Worm (Caenorhabditis elegans) whole organism, midembryonic: Measurements from ENCODE around the gene dnj-19.

Experiments used
- T22C8.4 ChIP-seq: fragments of 200-800 bp; sonication (Bioruptor generic); IDR thresholded peaks from 2 replicates; pipeline ENCODE4 v1.3.6; 2022; ENCODE audit warnings: missing genetic modification characterization, missing compliant biosample characterization
- cog-1 ChIP-seq: sonication (generic microtip); optimal IDR thresholded peaks from 2 replicates; lab custom pipeline; 2016; ENCODE audit warnings: missing genetic modification characterization, missing compliant biosample characterization
- flt-1 ChIP-seq: fragments of 200-800 bp; sonication (Bioruptor generic); IDR thresholded peaks from 2 replicates; pipeline ENCODE4 v1.3.6; 2022; ENCODE audit warnings: missing genetic modification characterization, missing compliant biosample characterization
- klf-2 ChIP-seq: fragments of 200-800 bp; sonication (Bioruptor generic); conservative IDR thresholded peaks from 2 replicates; pipeline ENCODE4 v1.3.6; 2022; ENCODE audit warnings: missing genetic modification reagents, missing genetic modification characterization, missing compliant biosample characterization
- med-1 ChIP-seq: sonication (generic microtip); optimal IDR thresholded peaks from 2 replicates; lab custom pipeline; 2017; ENCODE audit warnings: missing genetic modification characterization, mild to moderate bottlenecking, missing compliant biosample characterization, antibody characterized with exemption, missing genetic modification reagents; ENCODE audit not compliant: insufficient read depth
- ref-1 ChIP-seq: fragments of 200-800 bp; sonication (Bioruptor generic); conservative IDR thresholded peaks from 2 replicates; pipeline ENCODE4 v1.3.6; 2022; ENCODE audit warnings: missing genetic modification reagents, missing genetic modification characterization, missing compliant biosample characterization
- tab-1 ChIP-seq: fragments of 200-800 bp; sonication (Bioruptor generic); IDR thresholded peaks from 2 replicates; pipeline ENCODE4 v1.3.6; 2022; ENCODE audit warnings: missing genetic modification characterization, missing compliant biosample characterization
- ztf-23 ChIP-seq: fragments of 200-800 bp; sonication (Bioruptor generic); IDR thresholded peaks from 2 replicates; pipeline ENCODE4 v1.3.6; 2022; ENCODE audit warnings: missing genetic modification reagents, missing genetic modification characterization, missing compliant biosample characterization
- ztf-29 ChIP-seq: fragments of 200-800 bp; sonication (Bioruptor generic); IDR thresholded peaks from 2 replicates; pipeline ENCODE4 v1.3.6; 2022; ENCODE audit warnings: missing genetic modification reagents, missing genetic modification characterization, missing compliant biosample characterization

Gene dnj-19

ce11 chrV:5502701-5503100 lies 2.0 kb downstream of the dnj-19 start:
- TF ChIP-seq med-1 (GFP tag; lab: Kevin White, UChicago) (no peak), ztf-29 (GFP tag; lab: Robert Waterston, UW) (no peak), ztf-23 (GFP tag; lab: Robert Waterston, UW) (no peak)

- TF ChIP-seq ref-1 (GFP tag; lab: Robert Waterston, UW): no peak
- no peak for TF ChIP-seq ztf-23 (GFP tag; lab: Robert Waterston, UW)
- no peak for TF ChIP-seq T22C8.4 (GFP tag; lab: Robert Waterston, UW)
- no peak for TF ChIP-seq ztf-29 (GFP tag; lab: Robert Waterston, UW)
- TF ChIP-seq cog-1 (tag; lab: Kevin White, UChicago): no peak
- no peak for TF ChIP-seq med-1 (GFP tag; lab: Kevin White, UChicago)
- no peak for TF ChIP-seq klf-2 (GFP tag; lab: Robert Waterston, UW)
- TF ChIP-seq tab-1 (GFP tag; lab: Robert Waterston, UW): no peak
- no peak for TF ChIP-seq flt-1 (GFP tag; lab: Robert Waterston, UW)
Observed at ce11 chrV:5499475-5499874, 5.2 kb downstream of the dnj-19 start.

- TF ChIP-seq tab-1 (GFP tag; lab: Robert Waterston, UW) (no peak), med-1 (GFP tag; lab: Kevin White, UChicago) (no peak), flt-1 (GFP tag; lab: Robert Waterston, UW) (no peak), ztf-29 (GFP tag; lab: Robert Waterston, UW) (no peak), T22C8.4 (GFP tag; lab: Robert Waterston, UW) (no peak)
Observed at ce11 chrV:5493447-5493846, 11.2 kb downstream of the dnj-19 start, which contains the start of gene T05C3.2. TSS of gene T05C3.2 (plus strand) at chrV:5493747.

ce11 chrV:5490205-5490604 lies 14.5 kb downstream of the dnj-19 start, which contains the start of gene T05C3.6:
TSS of gene T05C3.6 (plus strand) at chrV:5490445.
- TF ChIP-seq cog-1 (tag; lab: Kevin White, UChicago) (no peak), med-1 (GFP tag; lab: Kevin White, UChicago) (no peak), ref-1 (GFP tag; lab: Robert Waterston, UW) (no peak), tab-1 (GFP tag; lab: Robert Waterston, UW) (no peak), ztf-29 (GFP tag; lab: Robert Waterston, UW) (no peak), flt-1 (GFP tag; lab: Robert Waterston, UW) (no peak), T22C8.4 (GFP tag; lab: Robert Waterston, UW) (no peak), ztf-23 (GFP tag; lab: Robert Waterston, UW) (no peak), klf-2 (GFP tag; lab: Robert Waterston, UW) (no peak)

- TF ChIP-seq flt-1 (GFP tag; lab: Robert Waterston, UW) (no peak), klf-2 (GFP tag; lab: Robert Waterston, UW) (no peak), T22C8.4 (GFP tag; lab: Robert Waterston, UW) (no peak), ref-1 (GFP tag; lab: Robert Waterston, UW) (no peak), med-1 (GFP tag; lab: Kevin White, UChicago) (no peak), ztf-23 (GFP tag; lab: Robert Waterston, UW) (no peak), cog-1 (tag; lab: Kevin White, UChicago) (no peak), ztf-29 (GFP tag; lab: Robert Waterston, UW) (no peak), tab-1 (GFP tag; lab: Robert Waterston, UW) (no peak)
Observed at ce11 chrV:5488766-5489165, 15.9 kb downstream of the dnj-19 start, which contains the start of gene grl-18. TSS of gene grl-18 (minus strand) at chrV:5488866.

- TF ChIP-seq ref-1 (GFP tag; lab: Robert Waterston, UW) (no peak), T22C8.4 (GFP tag; lab: Robert Waterston, UW) (no peak), med-1 (GFP tag; lab: Kevin White, UChicago) (no peak), ztf-23 (GFP tag; lab: Robert Waterston, UW) (no peak), ztf-29 (GFP tag; lab: Robert Waterston, UW) (no peak), cog-1 (tag; lab: Kevin White, UChicago) (no peak), flt-1 (GFP tag; lab: Robert Waterston, UW) (no peak), klf-2 (GFP tag; lab: Robert Waterston, UW) (no peak), tab-1 (GFP tag; lab: Robert Waterston, UW) (no peak)
Observed at ce11 chrV:5487180-5487579, 17.5 kb downstream of the dnj-19 start.

ce11 chrV:5484866-5485265 lies 19.8 kb downstream of the dnj-19 start, which contains the start of gene srg-65:
TSS of gene srg-65 (minus strand) at chrV:5484966.
- TF ChIP-seq T22C8.4 (GFP tag; lab: Robert Waterston, UW) (no peak), ref-1 (GFP tag; lab: Robert Waterston, UW) (no peak), ztf-23 (GFP tag; lab: Robert Waterston, UW) (no peak)

- no peak for TF ChIP-seq med-1 (GFP tag; lab: Kevin White, UChicago)
- TF ChIP-seq flt-1 (GFP tag; lab: Robert Waterston, UW): no peak
- no peak for TF ChIP-seq ref-1 (GFP tag; lab: Robert Waterston, UW)
- TF ChIP-seq klf-2 (GFP tag; lab: Robert Waterston, UW): no peak
- TF ChIP-seq ztf-23 (GFP tag; lab: Robert Waterston, UW): no peak
- no peak for TF ChIP-seq tab-1 (GFP tag; lab: Robert Waterston, UW)
- no peak for TF ChIP-seq cog-1 (tag; lab: Kevin White, UChicago)
- no peak for TF ChIP-seq T22C8.4 (GFP tag; lab: Robert Waterston, UW)
- TF ChIP-seq ztf-29 (GFP tag; lab: Robert Waterston, UW): no peak
Observed at ce11 chrV:5482315-5482714, 22.3 kb downstream of the dnj-19 start, which contains the start of gene srg-66. TSS of gene srg-66 (minus strand) at chrV:5482415.

- TF ChIP-seq T22C8.4 (GFP tag; lab: Robert Waterston, UW) (peak; percentile 76), med-1 (GFP tag; lab: Kevin White, UChicago) (no peak), ztf-29 (GFP tag; lab: Robert Waterston, UW) (no peak)
Observed at ce11 chrV:5477719-5478118, 26.9 kb downstream of the dnj-19 start.
